Worm (Caenorhabditis elegans) whole organism, L1 larva: Measurements from ENCODE around the gene nck-1.

Experiments used
- ama-1 ChIP-seq: fragments of 150-350 bp; optimal IDR thresholded peaks from 2 replicates; lab custom pipeline; 2014
- ceh-63 ChIP-seq: fragments of 200-800 bp; sonication (Bioruptor generic); optimal IDR thresholded peaks from 2 replicates; lab custom pipeline; 2018; ENCODE audit warnings: mild to moderate bottlenecking, missing genetic modification characterization, missing compliant biosample characterization
- ceh-82 ChIP-seq, 3 experiments: fragments of 150-350 bp in 1 of 3; sonication (generic microtip) in 2 of 3; optimal IDR thresholded peaks; 2 replicates each; lab custom pipeline; 2014 to 2017; ENCODE audit warnings: missing biosample characterization in 3 of 3, missing genetic modification characterization in 3 of 3
- dsc-1 ChIP-seq: sonication (generic microtip); optimal IDR thresholded peaks from 2 replicates; lab custom pipeline; 2016; ENCODE audit warnings: mild to moderate bottlenecking, missing genetic modification characterization, missing compliant biosample characterization
- efl-3 ChIP-seq: fragments of 200-800 bp; sonication (Bioruptor generic); optimal IDR thresholded peaks from 2 replicates; lab custom pipeline; 2018; ENCODE audit warnings: mild to moderate bottlenecking, missing genetic modification characterization, missing compliant biosample characterization
- fkh-10 ChIP-seq: sonication (generic microtip); optimal IDR thresholded peaks from 2 replicates; lab custom pipeline; 2017; ENCODE audit warnings: missing biosample characterization, missing genetic modification reagents, missing genetic modification characterization
- fkh-8 ChIP-seq: sonication (generic microtip); optimal IDR thresholded peaks from 2 replicates; lab custom pipeline; 2016; ENCODE audit warnings: mild to moderate bottlenecking, missing genetic modification characterization, missing compliant biosample characterization
- hlh-4 ChIP-seq: sonication (generic microtip); optimal IDR thresholded peaks from 2 replicates; lab custom pipeline; 2016; ENCODE audit warnings: mild to moderate bottlenecking, missing genetic modification characterization, missing compliant biosample characterization
- lin-35 ChIP-seq, 2 experiments: fragments of 150-350 bp; optimal IDR thresholded peaks; 2 replicates each; lab custom pipeline; 2014; ENCODE audit warnings: missing biosample characterization in 2 of 2, missing genetic modification characterization in 2 of 2, missing genetic modification reagents in 2 of 2
- lsy-2 ChIP-seq, 2 experiments: fragments of 150-350 bp; optimal IDR thresholded peaks; 2 replicates each; lab custom pipeline; 2014; ENCODE audit warnings: missing biosample characterization in 2 of 2, missing genetic modification characterization in 2 of 2
- nhr-12 ChIP-seq: sonication (generic microtip); optimal IDR thresholded peaks from 2 replicates; lab custom pipeline; 2017; ENCODE audit warnings: missing biosample characterization, missing genetic modification characterization
- pqm-1 ChIP-seq: sonication (generic microtip); optimal IDR thresholded peaks from 3 replicates; lab custom pipeline; 2017; ENCODE audit warnings: missing biosample characterization, missing genetic modification characterization
- snpc-4 ChIP-seq: fragments of 150-350 bp; optimal IDR thresholded peaks from 2 replicates; lab custom pipeline; 2014; ENCODE audit warnings: missing biosample characterization, missing genetic modification characterization
- zip-4 ChIP-seq: fragments of 200-800 bp; sonication (Bioruptor generic); optimal IDR thresholded peaks from 2 replicates; lab custom pipeline; 2018; ENCODE audit warnings: mild to moderate bottlenecking, missing genetic modification characterization, moderate library complexity, missing compliant biosample characterization

- TF ChIP-seq nhr-12 (tag; lab: Kevin White, UChicago) (no peak), pqm-1 (tag; lab: Kevin White, UChicago) (no peak), ceh-82 (tag; optimal IDR thresholded peaks at IDR 0.05; lab: Kevin White, UChicago) (no peak), snpc-4 (tag; lab: Kevin White, UChicago) (no peak), fkh-10 (GFP tag; lab: Kevin White, UChicago) (no peak), ama-1 (lab: Kevin White, UChicago) (no peak), lsy-2 (tag; optimal IDR thresholded peaks at IDR 0.05; lab: Kevin White, UChicago) (no peak), hlh-4 (tag; lab: Kevin White, UChicago) (no peak), lin-35 (GFP tag; optimal IDR thresholded peaks at IDR 0.05; lab: Kevin White, UChicago) (no peak), dsc-1 (tag; lab: Kevin White, UChicago) (no peak), zip-4 (no peak), fkh-8 (tag; lab: Kevin White, UChicago) (no peak), ceh-63 (GFP tag; lab: Kevin White, UChicago) (no peak), efl-3 (no peak)
Measured at ce11 chrX:4125165-4125803, 28.0 kb downstream of the nck-1 start.
